Fruit fly (Drosophila melanogaster) whole organism, larva: ENCODE measurements around the gene CG15282.
A peak's percentile ranks its signal among the peaks of the same experiment; 100 is the strongest.

ENCODE experiments used
- noc ChIP-seq: fragments of 200-800 bp; sonication (Bioruptor generic); optimal IDR thresholded peaks from 3 replicates; lab custom pipeline; 2019; ENCODE audit warnings: missing biosample characterization, mild to moderate bottlenecking, missing genetic modification characterization, moderate library complexity

The CG15282 gene

DNA sequence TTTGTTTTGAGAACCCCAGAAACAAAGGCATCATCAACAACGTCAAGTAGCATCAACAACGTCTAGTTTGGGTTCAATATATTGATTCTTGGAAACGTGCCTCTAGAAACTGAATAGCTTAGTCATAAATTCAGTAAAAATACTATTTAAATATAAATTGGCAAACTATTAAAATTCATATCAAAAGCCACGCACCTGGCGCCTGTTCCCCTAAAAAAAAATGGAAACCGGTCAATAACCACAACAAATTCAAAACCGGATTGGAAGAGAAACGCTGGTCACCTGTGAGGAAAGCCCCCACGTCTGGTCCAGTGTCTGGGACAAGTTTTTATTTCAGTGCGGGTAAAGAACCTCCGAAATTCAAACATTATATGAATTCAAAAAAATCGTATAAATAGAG lies at the start of gene CG15282:
Gene CG15282, plus strand, starts transcription at position 227 of the 400 bp plus-strand sequence.
- no peak for TF ChIP-seq noc

DNA sequence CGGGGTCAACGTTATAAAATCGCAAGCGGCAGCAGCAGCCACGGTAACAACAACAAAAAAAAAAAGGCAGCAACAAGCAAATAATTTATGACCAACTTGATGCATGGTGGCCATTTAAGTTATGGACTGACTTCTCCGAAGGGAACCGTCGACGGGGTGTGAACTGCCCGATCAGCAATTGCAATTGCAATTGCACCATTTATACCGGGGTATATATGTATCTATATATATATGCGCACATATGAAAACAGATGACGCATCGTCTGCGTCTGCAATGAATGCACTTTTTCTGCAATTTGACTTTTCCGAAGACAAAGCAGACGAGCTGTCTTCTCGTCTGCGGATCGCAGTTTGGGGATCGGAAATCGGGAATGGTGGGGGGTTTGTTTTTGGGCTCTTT lies 49.1 kb upstream of the CG15282 start:
- no peak for TF ChIP-seq noc

dm6 chr2L:14664361-14664760 lies 47.9 kb upstream of the CG15282 start:
- no peak for TF ChIP-seq noc

dm6 chr2L:14664952-14665607 lies 47.2 kb upstream of the CG15282 start:
- no peak for TF ChIP-seq noc

dm6 chr2L:14668212-14668799 lies 44.0 kb upstream of the CG15282 start:
- no peak for TF ChIP-seq noc

- no peak for TF ChIP-seq noc
Measured at dm6 chr2L:14668907-14669306, 43.4 kb upstream of the CG15282 start.

- peak; percentile 46 for TF ChIP-seq noc
Measured at dm6 chr2L:14673601-14674006, 38.7 kb upstream of the CG15282 start.

- TF ChIP-seq noc = no peak
Measured at dm6 chr2L:14674606-14675100, 37.6 kb upstream of the CG15282 start.

DNA sequence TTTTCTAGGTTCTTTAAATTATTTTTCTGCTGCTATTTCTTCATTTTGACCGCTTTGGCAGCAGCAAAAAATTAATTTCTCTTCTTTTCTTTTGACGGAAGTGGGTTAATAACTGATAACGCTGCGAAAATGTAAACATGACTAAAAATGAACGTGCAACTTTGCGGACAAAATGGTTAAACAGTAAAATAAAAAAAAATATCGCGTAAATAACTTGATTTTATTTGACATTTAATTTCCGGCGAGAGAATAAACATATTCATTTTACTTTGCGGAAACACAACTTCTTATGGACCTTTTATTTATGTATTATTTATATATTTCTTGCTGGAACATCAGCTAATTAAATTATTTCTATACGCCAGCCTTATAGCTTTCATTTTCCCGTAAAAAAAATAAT lies 35.6 kb upstream of the CG15282 start:
- no peak for TF ChIP-seq noc

DNA sequence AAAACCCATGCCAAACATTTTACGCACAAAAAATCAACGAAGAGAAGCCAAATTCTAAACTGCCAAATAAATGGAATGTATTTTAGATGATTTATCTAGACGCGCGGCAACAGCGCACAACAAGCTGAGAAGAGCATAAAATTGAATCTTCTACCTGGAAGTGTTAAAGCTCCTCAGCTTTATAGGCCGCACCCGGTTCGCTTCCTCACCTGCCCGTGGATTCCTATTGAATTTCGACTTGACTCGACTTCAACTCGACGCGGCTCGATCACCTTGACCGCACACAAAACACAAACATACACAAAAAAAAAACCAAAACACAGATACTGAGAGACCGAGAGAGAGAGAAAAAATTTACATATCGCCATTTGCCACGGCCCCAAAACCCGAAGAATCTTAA lies 32.7 kb upstream of the CG15282 start:
- no peak for TF ChIP-seq noc

dm6 chr2L:14680371-14680899 lies 31.8 kb upstream of the CG15282 start:
- TF ChIP-seq noc = no peak

dm6 chr2L:14682325-14682884 lies 29.9 kb upstream of the CG15282 start:
- TF ChIP-seq noc = no peak

DNA sequence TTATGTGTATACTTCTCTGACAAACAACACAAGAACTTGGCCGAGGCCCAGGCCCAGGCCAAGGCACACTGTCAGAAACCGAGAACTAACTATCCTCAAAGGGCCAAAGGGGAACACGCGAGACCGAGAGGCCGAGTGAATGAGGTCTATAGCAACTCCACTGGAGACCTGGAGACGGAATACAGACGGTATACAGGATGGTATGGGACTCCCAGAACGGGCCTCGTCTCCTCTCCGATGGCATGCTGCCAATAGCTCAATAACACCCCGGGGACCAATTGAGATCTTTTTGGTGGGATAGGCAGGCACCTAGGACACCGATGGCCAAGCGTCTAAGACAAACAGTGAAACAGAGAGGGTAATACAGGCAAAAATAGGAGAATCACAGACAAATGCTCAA lies 28.7 kb upstream of the CG15282 start:
- no peak for TF ChIP-seq noc

dm6 chr2L:14684966-14685365 lies 27.3 kb upstream of the CG15282 start:
- no peak for TF ChIP-seq noc

DNA sequence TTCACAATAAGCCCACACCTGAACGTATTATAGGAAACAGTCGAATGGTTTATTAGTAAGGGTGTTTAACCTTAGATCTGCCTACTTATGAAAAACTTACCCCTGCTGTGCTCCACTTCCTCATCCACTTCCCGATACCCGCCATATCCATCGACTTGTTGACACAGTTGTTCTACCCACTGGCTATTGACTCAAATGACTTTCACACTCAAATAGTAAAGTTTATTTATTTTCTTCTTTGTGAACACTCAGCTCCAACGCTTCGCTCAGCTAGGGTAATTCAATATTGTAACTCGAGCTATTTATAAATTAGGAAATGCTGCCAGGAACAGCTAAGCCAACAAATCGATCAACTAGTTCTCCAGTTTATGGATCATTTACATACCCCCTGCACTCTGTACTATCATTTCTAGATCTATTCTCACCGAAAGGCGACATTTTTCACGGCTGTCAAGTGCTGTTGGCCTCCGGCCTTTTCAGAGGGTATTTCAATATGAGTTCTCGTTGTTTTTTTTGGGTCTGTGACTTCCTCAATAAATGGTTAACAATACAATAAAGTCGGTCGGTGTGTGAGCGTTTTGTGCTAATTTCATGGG lies 26.5 kb upstream of the CG15282 start:
- peak; percentile 83 for TF ChIP-seq noc

dm6 chr2L:14687359-14687758 lies 24.9 kb upstream of the CG15282 start:
- TF ChIP-seq noc = no peak

dm6 chr2L:14688274-14688840 lies 23.9 kb upstream of the CG15282 start:
- no peak for TF ChIP-seq noc
